Fruit fly (Drosophila melanogaster) S2 (cell line): ENCODE results near the gene ds.

Experiments
- CG8478 ChIP-seq: fragments of >200 bp; optimal IDR thresholded peaks from 2 replicates; lab custom pipeline; 2018
- CTCF ChIP-seq, 2 experiments: fragments of >200 bp; optimal IDR thresholded peaks; 2 replicates each; lab custom pipeline; 2018

DNA sequence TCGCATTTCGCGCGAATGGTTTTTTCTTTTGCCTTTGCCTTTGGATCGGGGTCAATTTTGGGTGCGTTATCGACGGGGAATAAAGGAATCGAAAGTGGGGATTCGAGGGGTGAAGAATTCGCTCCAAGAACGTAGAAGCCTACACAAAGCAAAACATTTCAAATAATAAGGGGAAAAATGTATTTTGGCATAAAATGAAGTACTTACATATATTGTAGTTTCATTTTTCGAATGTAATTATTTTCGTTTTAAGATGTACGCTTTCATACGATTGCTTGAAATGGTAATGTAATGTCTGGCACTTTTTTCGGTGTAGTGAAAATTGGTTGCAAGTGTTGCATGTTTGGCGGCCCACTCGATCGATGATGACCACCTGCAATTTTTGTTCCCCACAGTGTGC lies 99.8 kb downstream of the ds start:
- no peak for TF ChIP-seq CG8478 (lab: Kevin White, UChicago)
- no peak for TF ChIP-seq CTCF (optimal IDR thresholded peaks at IDR 0.05; lab: Kevin White, UChicago)
